Fruit fly (Drosophila melanogaster): ENCODE results near the gene Prosbeta2R1.

Prosbeta2R1 gene

dm6 chrX:5786559-5786958 lies 22.2 kb upstream of the Prosbeta2R1 start (continued):
- no peak for TF ChIP-seq tna (GFP tag; IDR thresholded peaks at IDR 0.05; ENCODE audit: partially characterized antibody)
- TF ChIP-seq CG6689 (GFP tag; IDR thresholded peaks at IDR 0.05): no peak
- peak; percentile 32 for TF ChIP-seq CG30403 (GFP tag; optimal IDR thresholded peaks at IDR 0.05)
- TF ChIP-seq Oli (tag; optimal IDR thresholded peaks at IDR 0.05): peak; percentile 52
- no peak for TF ChIP-seq Gsc (GFP tag; IDR thresholded peaks at IDR 0.05)
- TF ChIP-seq CG6813 (GFP tag; optimal IDR thresholded peaks at IDR 0.05): no peak
- TF ChIP-seq run (tag; optimal IDR thresholded peaks at IDR 0.05): no peak
- no peak for TF ChIP-seq CG31365 (tag; optimal IDR thresholded peaks at IDR 0.05)
- TF ChIP-seq ERR (GFP tag; optimal IDR thresholded peaks at IDR 0.05): no peak
- TF ChIP-seq tup (GFP tag; optimal IDR thresholded peaks at IDR 0.05): no peak
- no peak for TF ChIP-seq CG12659 (GFP tag; optimal IDR thresholded peaks at IDR 0.05)
- no peak for TF ChIP-seq tap (tag; optimal IDR thresholded peaks at IDR 0.05)
- TF ChIP-seq CG14965 (GFP tag; optimal IDR thresholded peaks at IDR 0.05; ENCODE audit: borderline replicate concordance): no peak
- TF ChIP-seq oc (tag; optimal IDR thresholded peaks at IDR 0.05): peak; percentile 33
- peak; percentile 30; the same call in 1 of the 3 replicates for TF ChIP-seq ken (GFP tag; IDR thresholded peaks at IDR 0.05)
- no peak for TF ChIP-seq CG3065 (GFP tag; optimal IDR thresholded peaks at IDR 0.05)
- no peak for TF ChIP-seq prd (optimal IDR thresholded peaks at IDR 0.05)
- TF ChIP-seq prd (GFP tag; IDR thresholded peaks at IDR 0.05): peak; percentile 26; the same call in 1 of the 3 replicates
- no peak for TF ChIP-seq croc (GFP tag; conservative IDR thresholded peaks at IDR 0.05)
- peak; percentile 65 for TF ChIP-seq gem (tag; optimal IDR thresholded peaks at IDR 0.05)
- no peak for TF ChIP-seq dimm (GFP tag; IDR thresholded peaks at IDR 0.05)
- TF ChIP-seq CG30020 (tag; optimal IDR thresholded peaks at IDR 0.05): no peak
- no peak for TF ChIP-seq YL-1 (GFP tag; optimal IDR thresholded peaks at IDR 0.05)
- no peak for TF ChIP-seq Dfd (GFP tag; optimal IDR thresholded peaks at IDR 0.05)
- no peak for TF ChIP-seq CG4820 (GFP tag; optimal IDR thresholded peaks at IDR 0.05)
- TF ChIP-seq CG10209 (GFP tag; optimal IDR thresholded peaks at IDR 0.05): no peak
- 0 out of 2 replicates have a peak, but pooled peaks have one; percentile 26 for TF ChIP-seq sob (GFP tag; IDR thresholded peaks at IDR 0.05)
- no peak for TF ChIP-seq lov (optimal IDR thresholded peaks at IDR 0.05)
- no peak for TF ChIP-seq lov (GFP tag; IDR thresholded peaks at IDR 0.05)
- no peak for TF ChIP-seq CG1832 (GFP tag; optimal IDR thresholded peaks at IDR 0.05)
- TF ChIP-seq Hr51 (GFP tag; optimal IDR thresholded peaks at IDR 0.05): peak in 1 of 2 experiments; percentile 76
- no peak for TF ChIP-seq Scr (GFP tag; IDR thresholded peaks at IDR 0.05; ENCODE audit: partially characterized antibody)
- no peak for TF ChIP-seq Sry-δ (GFP tag; optimal IDR thresholded peaks at IDR 0.05)
- no peak for TF ChIP-seq CG9215 (GFP tag; IDR thresholded peaks at IDR 0.05)
- TF ChIP-seq Ssrp (tag; optimal IDR thresholded peaks at IDR 0.05): peak; percentile 10
- no peak for TF ChIP-seq CG1603 (tag; optimal IDR thresholded peaks at IDR 0.05)
- no peak for TF ChIP-seq Dip3 (GFP tag; optimal IDR thresholded peaks at IDR 0.05)

dm6 chrX:5789187-5789586 lies 19.6 kb upstream of the Prosbeta2R1 start, which contains the start of gene CG15767:
TSS of gene CG15767 (plus strand) at chrX:5789487.
- TF ChIP-seq CG32532 (GFP tag; IDR thresholded peaks at IDR 0.05): no peak
- no peak for TF ChIP-seq Dbx (GFP tag; IDR thresholded peaks at IDR 0.05)
- TF ChIP-seq HHEX (GFP tag; optimal IDR thresholded peaks at IDR 0.05): no peak
- TF ChIP-seq onecut (GFP tag; IDR thresholded peaks at IDR 0.05): no peak
- no peak for TF ChIP-seq Blimp-1 (GFP tag; optimal IDR thresholded peaks at IDR 0.05)
- TF ChIP-seq CG7745 (tag; optimal IDR thresholded peaks at IDR 0.05): no peak
- no peak for TF ChIP-seq CG11247 (GFP tag; IDR thresholded peaks at IDR 0.05)
- TF ChIP-seq CG10147 (GFP tag; optimal IDR thresholded peaks at IDR 0.05): no peak
